Fruit fly (Drosophila melanogaster) whole organism: ENCODE results near the gene CG10171.

Experiments
- CG8478 ChIP-seq: fragments of >200 bp; optimal IDR thresholded peaks from 2 replicates; lab custom pipeline; 2018; ENCODE audit warnings: inconsistent platforms
- Dll ChIP-seq: fragments of >200 bp; optimal IDR thresholded peaks from 2 replicates; lab custom pipeline; 2017
- EcR ChIP-seq, 2 experiments: fragments of >200 bp; optimal IDR thresholded peaks; 2 replicates each; lab custom pipeline; 2017; ENCODE audit warnings: missing biosample characterization in 2 of 2, missing genetic modification characterization in 2 of 2, missing genetic modification reagents in 2 of 2
- psq ChIP-seq: fragments of >200 bp; optimal IDR thresholded peaks from 2 replicates; lab custom pipeline; 2017
- usp ChIP-seq: fragments of >200 bp; optimal IDR thresholded peaks from 2 replicates; lab custom pipeline; 2017; ENCODE audit warnings: missing biosample characterization, missing genetic modification characterization, mixed read lengths

DNA sequence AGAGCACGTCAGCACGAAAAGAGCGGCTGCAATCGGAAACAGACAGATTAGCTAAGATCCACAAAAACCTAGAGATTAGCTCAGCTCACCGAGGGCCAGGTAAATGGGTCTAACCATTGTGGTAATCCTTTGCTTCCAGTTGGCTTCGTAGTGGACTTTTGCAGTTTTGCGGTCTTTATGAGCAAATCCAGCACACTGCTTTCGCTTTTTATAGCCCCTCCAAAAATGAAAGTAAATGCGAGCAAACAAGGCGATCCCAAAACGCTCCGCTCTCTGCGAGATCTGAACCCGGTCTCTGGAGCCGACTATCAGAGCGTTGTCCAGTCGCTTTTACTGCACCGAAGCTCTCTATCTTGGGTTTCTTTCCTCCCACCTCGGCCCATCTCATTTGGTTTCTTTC is 6.5 kb downstream of the CG10171 start, which contains the start of gene CG14107:
- TF ChIP-seq CG8478 (lab: Kevin White, UChicago) (no peak), usp (GFP tag; lab: Kevin White, UChicago) (no peak), psq (no peak), EcR (GFP tag; optimal IDR thresholded peaks at IDR 0.05; lab: Kevin White, UChicago) (no peak), Dll (lab: Kevin White, UChicago) (no peak)
